Worm (Caenorhabditis elegans) whole organism, young adult: ENCODE measurements around the gene R01H2.8.

Experiments used
- B0019.2 ChIP-seq: fragments of 200-800 bp; sonication (Bioruptor generic); conservative IDR thresholded peaks from 2 replicates; pipeline ENCODE4 v1.3.6; 2022; ENCODE audit warnings: missing genetic modification reagents, missing genetic modification characterization, missing compliant biosample characterization
- C06A6.2 ChIP-seq: fragments of 200-800 bp; sonication (Bioruptor generic); conservative IDR thresholded peaks from 2 replicates; pipeline ENCODE4 v1.3.6; 2022; ENCODE audit warnings: missing genetic modification characterization, missing compliant biosample characterization
- D2030.7 ChIP-seq: fragments of 200-800 bp; sonication (Bioruptor generic); IDR thresholded peaks from 2 replicates; pipeline ENCODE4 v1.3.6; 2022; ENCODE audit warnings: missing genetic modification reagents, missing genetic modification characterization, missing compliant biosample characterization
- F33H1.4 ChIP-seq: fragments of 200-800 bp; sonication (Bioruptor generic); IDR thresholded peaks from 2 replicates; pipeline ENCODE4 v1.3.6; 2022; ENCODE audit warnings: missing genetic modification reagents, missing genetic modification characterization, missing compliant biosample characterization
- F37B4.10 ChIP-seq: fragments of 200-800 bp; sonication (Bioruptor generic); IDR thresholded peaks from 2 replicates; pipeline ENCODE4 v1.3.6; 2022; ENCODE audit warnings: missing genetic modification characterization, missing compliant biosample characterization
- F49E8.2 ChIP-seq: sonication (generic microtip); optimal IDR thresholded peaks from 3 replicates; lab custom pipeline; 2017; ENCODE audit warnings: missing genetic modification characterization, mild to moderate bottlenecking, missing compliant biosample characterization, antibody characterized with exemption, moderate library complexity; ENCODE audit not compliant: insufficient read depth
- F52B5.7 ChIP-seq: sonication (generic microtip); optimal IDR thresholded peaks from 2 replicates; lab custom pipeline; 2016; ENCODE audit warnings: mild to moderate bottlenecking, missing genetic modification characterization, missing compliant biosample characterization
- F57A8.1 ChIP-seq: fragments of 200-800 bp; sonication (Bioruptor generic); optimal IDR thresholded peaks from 2 replicates; lab custom pipeline; 2018; ENCODE audit warnings: mild to moderate bottlenecking, missing genetic modification characterization, moderate library complexity, missing compliant biosample characterization
- T07F8.4 ChIP-seq: sonication (generic microtip); optimal IDR thresholded peaks from 2 replicates; lab custom pipeline; 2016; ENCODE audit warnings: mild to moderate bottlenecking, missing genetic modification characterization, moderate library complexity, missing compliant biosample characterization
- Y95B8A.8 ChIP-seq: fragments of 200-800 bp; sonication (Bioruptor generic); IDR thresholded peaks from 2 replicates; pipeline ENCODE4 v1.3.6; 2022; ENCODE audit warnings: missing genetic modification reagents, missing genetic modification characterization, missing compliant biosample characterization
- ama-1 ChIP-seq, 3 experiments: fragments of 150-350 bp in 1 of 3; sonication (generic microtip) in 2 of 3; optimal IDR thresholded peaks; 2 replicates each; lab custom pipeline; 2014 to 2018; ENCODE audit warnings: missing biosample characterization in 2 of 3, missing genetic modification characterization in 2 of 3, missing genetic modification reagents in 2 of 3
- aptf-2 ChIP-seq: fragments of 200-800 bp; sonication (Bioruptor generic); conservative IDR thresholded peaks from 2 replicates; pipeline ENCODE4 v1.3.6; 2022; ENCODE audit warnings: missing genetic modification reagents, missing genetic modification characterization, missing compliant biosample characterization
- aptf-3 ChIP-seq: fragments of 200-800 bp; sonication (Bioruptor generic); IDR thresholded peaks from 2 replicates; pipeline ENCODE4 v1.3.6; 2022; ENCODE audit warnings: missing genetic modification characterization, missing compliant biosample characterization
- atf-7 ChIP-seq: sonication (generic microtip); optimal IDR thresholded peaks from 2 replicates; lab custom pipeline; 2017; ENCODE audit warnings: mild to moderate bottlenecking, missing genetic modification characterization, missing compliant biosample characterization
- athp-1 ChIP-seq: sonication (generic microtip); optimal IDR thresholded peaks from 2 replicates; lab custom pipeline; 2017; ENCODE audit warnings: mild to moderate bottlenecking, missing genetic modification characterization, missing compliant biosample characterization
- bed-1 ChIP-seq: fragments of 200-800 bp; sonication (Bioruptor generic); IDR thresholded peaks from 2 replicates; pipeline ENCODE4 v1.3.6; 2022; ENCODE audit warnings: missing genetic modification reagents, missing genetic modification characterization, missing compliant biosample characterization
- bed-2 ChIP-seq: fragments of 200-800 bp; sonication (Bioruptor generic); IDR thresholded peaks from 2 replicates; pipeline ENCODE4 v1.3.6; 2022; ENCODE audit warnings: missing genetic modification reagents, missing genetic modification characterization, missing compliant biosample characterization
- ceh-100 ChIP-seq: fragments of 200-800 bp; sonication (Bioruptor generic); IDR thresholded peaks from 2 replicates; pipeline ENCODE4 v1.3.6; 2022; ENCODE audit warnings: missing genetic modification reagents, missing genetic modification characterization, missing compliant biosample characterization
- ceh-91 ChIP-seq: fragments of 200-800 bp; sonication (Bioruptor generic); IDR thresholded peaks from 2 replicates; pipeline ENCODE4 v1.3.6; 2022; ENCODE audit warnings: missing genetic modification reagents, missing genetic modification characterization, missing compliant biosample characterization
- chd-7 ChIP-seq: sonication (generic microtip); optimal IDR thresholded peaks from 2 replicates; lab custom pipeline; 2016; ENCODE audit warnings: mild to moderate bottlenecking, missing genetic modification characterization, moderate library complexity, missing compliant biosample characterization
- efl-1 ChIP-seq: fragments of 150-350 bp; optimal IDR thresholded peaks from 2 replicates; lab custom pipeline; 2014; ENCODE audit warnings: missing biosample characterization, missing genetic modification reagents, missing genetic modification characterization
- him-1 ChIP-seq: sonication (generic microtip); optimal IDR thresholded peaks from 2 replicates; lab custom pipeline; 2016; ENCODE audit warnings: missing genotype, missing genetic modification reagents, missing genetic modification characterization, missing compliant biosample characterization
- hmg-1.2 ChIP-seq: fragments of 200-800 bp; sonication (Bioruptor generic); IDR thresholded peaks from 2 replicates; pipeline ENCODE4 v1.3.6; 2022; ENCODE audit warnings: missing genetic modification reagents, missing genetic modification characterization, missing compliant biosample characterization
- lin-54 ChIP-seq: fragments of 200-800 bp; sonication (Bioruptor generic); optimal IDR thresholded peaks from 2 replicates; lab custom pipeline; 2018; ENCODE audit warnings: mild to moderate bottlenecking, missing genetic modification characterization, missing compliant biosample characterization
- lsl-1 ChIP-seq: fragments of 200-800 bp; sonication (Bioruptor generic); optimal IDR thresholded peaks from 2 replicates; lab custom pipeline; 2018; ENCODE audit warnings: mild to moderate bottlenecking, missing genetic modification characterization, moderate library complexity, missing compliant biosample characterization
- madf-6 ChIP-seq: fragments of 200-800 bp; sonication (Bioruptor generic); IDR thresholded peaks from 2 replicates; pipeline ENCODE4 v1.3.6; 2022; ENCODE audit warnings: missing genetic modification reagents, missing genetic modification characterization, missing compliant biosample characterization
- madf-8 ChIP-seq: fragments of 200-800 bp; sonication (Bioruptor generic); conservative IDR thresholded peaks from 2 replicates; pipeline ENCODE4 v1.3.6; 2022; ENCODE audit warnings: missing genetic modification reagents, missing genetic modification characterization, missing compliant biosample characterization
- mel-28 ChIP-seq: sonication (generic microtip); optimal IDR thresholded peaks from 2 replicates; lab custom pipeline; 2016; ENCODE audit warnings: borderline replicate concordance, mild to moderate bottlenecking, missing genetic modification characterization, missing compliant biosample characterization
- nhr-120 ChIP-seq: fragments of 200-800 bp; sonication (Bioruptor generic); IDR thresholded peaks from 2 replicates; pipeline ENCODE4 v1.3.6; 2022; ENCODE audit warnings: missing genetic modification characterization, missing compliant biosample characterization
- pbrm-1 ChIP-seq: fragments of 200-800 bp; sonication (Bioruptor generic); IDR thresholded peaks from 2 replicates; pipeline ENCODE4 v1.3.6; 2022; ENCODE audit warnings: missing genetic modification reagents, missing genetic modification characterization, missing compliant biosample characterization
- repo-1 ChIP-seq: sonication (generic microtip); optimal IDR thresholded peaks from 2 replicates; lab custom pipeline; 2017; ENCODE audit warnings: mild to moderate bottlenecking, missing genetic modification characterization, missing compliant biosample characterization
- sea-2 ChIP-seq: fragments of 200-800 bp; sonication (Bioruptor generic); IDR thresholded peaks from 2 replicates; pipeline ENCODE4 v1.3.6; 2022; ENCODE audit warnings: missing genetic modification characterization, missing compliant biosample characterization
- tlf-1 ChIP-seq: fragments of 200-800 bp; sonication (Bioruptor generic); optimal IDR thresholded peaks from 2 replicates; lab custom pipeline; 2018; ENCODE audit warnings: mild to moderate bottlenecking, missing genetic modification characterization, missing compliant biosample characterization
- unc-130 ChIP-seq: sonication (generic microtip); optimal IDR thresholded peaks from 2 replicates; lab custom pipeline; 2016; ENCODE audit warnings: missing genetic modification reagents, missing genetic modification characterization, missing compliant biosample characterization
- xnd-1 ChIP-seq: sonication (generic microtip); optimal IDR thresholded peaks from 2 replicates; lab custom pipeline; 2016; ENCODE audit warnings: missing genotype, missing genetic modification reagents, missing genetic modification characterization, missing compliant biosample characterization
- ztf-18 ChIP-seq: sonication (generic microtip); optimal IDR thresholded peaks from 2 replicates; lab custom pipeline; 2016; ENCODE audit warnings: missing genotype, mild to moderate bottlenecking, missing genetic modification characterization, missing compliant biosample characterization
- ztf-3 ChIP-seq: fragments of 200-800 bp; sonication (Bioruptor generic); optimal IDR thresholded peaks from 2 replicates; lab custom pipeline; 2018; ENCODE audit warnings: mild to moderate bottlenecking, missing genetic modification characterization, missing compliant biosample characterization

R01H2.8 gene

ce11 chrIII:7056241-7056640, 12.6 kb upstream of the R01H2.8 start, which contains the start of gene R01H2.2:
TSS of gene R01H2.2 (plus strand) at chrIII:7056541.
- TF ChIP-seq athp-1, result no peak
- TF ChIP-seq aptf-3 (GFP tag; lab: Robert Waterston, UW), result no peak
- TF ChIP-seq F52B5.7 (tag; lab: Kevin White, UChicago), result no peak
- no peak for TF ChIP-seq F49E8.2 (tag; lab: Kevin White, UChicago)
- TF ChIP-seq unc-130 (GFP tag; lab: Kevin White, UChicago), result no peak
- no peak for TF ChIP-seq ama-1 (optimal IDR thresholded peaks at IDR 0.05; lab: Kevin White, UChicago)
- TF ChIP-seq ama-1 (GFP tag; optimal IDR thresholded peaks at IDR 0.05; lab: Kevin White, UChicago), result no peak
- no peak for TF ChIP-seq ztf-3 (GFP tag; lab: Kevin White, UChicago)
- TF ChIP-seq him-1 (tag; lab: Kevin White, UChicago), result no peak
- TF ChIP-seq lin-54 (GFP tag; lab: Kevin White, UChicago), result no peak

- TF ChIP-seq B0019.2 (GFP tag; lab: Robert Waterston, UW) (no peak), lsl-1 (GFP tag; lab: Kevin White, UChicago) (peak; percentile 81), F33H1.4 (GFP tag; lab: Robert Waterston, UW) (peak; percentile 79), D2030.7 (peak; percentile 17; the same call in 1 of the 2 replicates), hmg-1.2 (GFP tag; lab: Robert Waterston, UW) (peak; percentile 16; the same call in 1 of the 2 replicates), lin-54 (GFP tag; lab: Kevin White, UChicago) (peak; percentile 55), F37B4.10 (no peak), efl-1 (peak; percentile 69), ceh-91 (GFP tag; lab: Robert Waterston, UW) (peak; percentile 46), madf-6 (GFP tag; lab: Robert Waterston, UW) (peak; percentile 77), F57A8.1 (GFP tag; lab: Kevin White, UChicago) (no peak), sea-2 (no peak), tlf-1 (GFP tag; lab: Kevin White, UChicago) (no peak), madf-8 (no peak; the same call in 1 of the 2 replicates), pbrm-1 (no peak), xnd-1 (peak; percentile 39)
Observed at ce11 chrIII:7060531-7061095, 8.2 kb upstream of the R01H2.8 start, which contains the start of gene egg-2. TSS of gene egg-2 (minus strand) at chrIII:7060583.

ce11 chrIII:7062580-7062979, 6.3 kb upstream of the R01H2.8 start, which contains the start of gene R01H2.1:
TSS of gene R01H2.1 (plus strand) at chrIII:7062880.
- no peak for TF ChIP-seq repo-1 (tag; lab: Kevin White, UChicago)
- TF ChIP-seq T07F8.4 (tag; lab: Kevin White, UChicago), result no peak
- no peak for TF ChIP-seq ceh-100
- TF ChIP-seq ceh-91 (GFP tag; lab: Robert Waterston, UW), result no peak
- no peak for TF ChIP-seq pbrm-1

- TF ChIP-seq bed-2 (GFP tag; lab: Robert Waterston, UW) (no peak), pbrm-1 (no peak), nhr-120 (GFP tag; lab: Robert Waterston, UW) (no peak), lin-54 (GFP tag; lab: Kevin White, UChicago) (no peak), F33H1.4 (GFP tag; lab: Robert Waterston, UW) (no peak), atf-7 (tag; lab: Kevin White, UChicago) (no peak), ztf-18 (tag; lab: Kevin White, UChicago) (no peak), tlf-1 (GFP tag; lab: Kevin White, UChicago) (no peak), C06A6.2 (GFP tag; lab: Robert Waterston, UW) (no peak), Y95B8A.8 (GFP tag; lab: Robert Waterston, UW) (no peak), bed-1 (no peak), mel-28 (tag; lab: Kevin White, UChicago) (no peak), chd-7 (tag; lab: Kevin White, UChicago) (no peak), aptf-2 (no peak)
Observed at ce11 chrIII:7063061-7063460, 5.8 kb upstream of the R01H2.8 start.
